Fruit fly (Drosophila melanogaster): ENCODE data around the gene Myc.

The Myc gene

DNA sequence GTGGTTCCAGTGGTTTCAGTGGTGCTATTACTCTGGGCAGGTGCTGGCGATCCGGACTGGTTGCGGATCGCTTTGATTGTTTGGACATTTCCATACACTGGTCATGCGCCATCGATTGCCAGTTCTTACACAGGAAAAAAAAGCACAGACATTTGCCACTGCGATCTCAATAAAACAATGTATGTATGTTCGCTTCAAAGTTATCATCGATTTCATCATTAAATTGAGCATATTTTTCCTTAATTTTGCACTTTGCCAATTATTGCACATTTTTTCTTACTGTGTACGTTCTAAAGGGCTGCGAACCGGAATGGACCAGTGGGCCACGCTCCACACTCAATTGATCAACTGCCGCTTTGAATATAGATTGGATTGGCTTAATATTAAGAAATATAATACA is 9.3 kb upstream of the Myc start:
- peak; percentile 35 for TF ChIP-seq Eip78C (GFP tag)
- 0 out of 3 replicates have a peak, but pooled peaks have one; percentile 44 for TF ChIP-seq eg (GFP tag; IDR thresholded peaks at IDR 0.05)
- no peak for TF ChIP-seq CG8119 (GFP tag; IDR thresholded peaks at IDR 0.05)
- TF ChIP-seq svp (GFP tag): peak; percentile 60
- TF ChIP-seq CG4318 (GFP tag; optimal IDR thresholded peaks at IDR 0.05): no peak
- TF ChIP-seq Sox102F (GFP tag; optimal IDR thresholded peaks at IDR 0.05): no peak
- TF ChIP-seq Hr39 (GFP tag; optimal IDR thresholded peaks at IDR 0.05): peak; percentile 16
- no peak for TF ChIP-seq CG9139 (GFP tag; optimal IDR thresholded peaks at IDR 0.05)
- TF ChIP-seq CG6163 (GFP tag; IDR thresholded peaks at IDR 0.05): 0 out of 3 replicates have a peak, but pooled peaks have one; percentile 41
- TF ChIP-seq topi (GFP tag; optimal IDR thresholded peaks at IDR 0.05): peak; percentile 23
- TF ChIP-seq vri (GFP tag; optimal IDR thresholded peaks at IDR 0.05): peak; percentile 9
- TF ChIP-seq dac (GFP tag; optimal IDR thresholded peaks at IDR 0.05): no peak
- TF ChIP-seq Ets21C (GFP tag; optimal IDR thresholded peaks at IDR 0.05): no peak
- no peak for TF ChIP-seq fd59A (GFP tag; optimal IDR thresholded peaks at IDR 0.05)
- TF ChIP-seq Met (GFP tag; optimal IDR thresholded peaks at IDR 0.05): peak; percentile 21
- TF ChIP-seq CG31627 (GFP tag; optimal IDR thresholded peaks at IDR 0.05): peak; percentile 3
- TF ChIP-seq esn (GFP tag; optimal IDR thresholded peaks at IDR 0.05): peak; percentile 7

- TF ChIP-seq CG16779 (tag; optimal IDR thresholded peaks at IDR 0.05) (no peak), CG7368 (GFP tag; optimal IDR thresholded peaks at IDR 0.05) (no peak), Ets96B (tag; optimal IDR thresholded peaks at IDR 0.05) (no peak), CG8319 (GFP tag; optimal IDR thresholded peaks at IDR 0.05) (no peak), CG8632 (GFP tag; optimal IDR thresholded peaks at IDR 0.05) (no peak), CG11762 (GFP tag; optimal IDR thresholded peaks at IDR 0.05; ENCODE audit: insufficient read depth) (no peak), dsx (GFP tag; optimal IDR thresholded peaks at IDR 0.05; ENCODE audit: poor library complexity, severe bottlenecking) (no peak), CG15336 (GFP tag; IDR thresholded peaks at IDR 0.05) (no peak), CG6163 (GFP tag; IDR thresholded peaks at IDR 0.05) (no peak), CG6792 (GFP tag; optimal IDR thresholded peaks at IDR 0.05) (no peak), cyc (GFP tag; optimal IDR thresholded peaks at IDR 0.05) (no peak), Met (GFP tag; optimal IDR thresholded peaks at IDR 0.05) (no peak), fd59A (GFP tag; optimal IDR thresholded peaks at IDR 0.05) (no peak), Hr38 (GFP tag; optimal IDR thresholded peaks at IDR 0.05) (no peak), CG3919 (GFP tag; optimal IDR thresholded peaks at IDR 0.05) (no peak), CG32006 (GFP tag; optimal IDR thresholded peaks at IDR 0.05) (no peak), Eip93F (GFP tag; optimal IDR thresholded peaks at IDR 0.05) (no peak), eg (GFP tag; IDR thresholded peaks at IDR 0.05) (no peak)
Measured at dm6 chrX:3365586-3365985, 7.4 kb upstream of the Myc start.

- peak; percentile 79 for TF ChIP-seq fkh (GFP tag; optimal IDR thresholded peaks at IDR 0.05)
- TF ChIP-seq eg (GFP tag; IDR thresholded peaks at IDR 0.05): no peak
- no peak for TF ChIP-seq cyc (GFP tag; optimal IDR thresholded peaks at IDR 0.05)
- TF ChIP-seq CG4318 (GFP tag; optimal IDR thresholded peaks at IDR 0.05): no peak
- peak; percentile 12 for TF ChIP-seq Eip78C (GFP tag)
- no peak for TF ChIP-seq achi (GFP tag; optimal IDR thresholded peaks at IDR 0.05)
- TF ChIP-seq CG1621 (tag; optimal IDR thresholded peaks at IDR 0.05): no peak
- TF ChIP-seq CG6854 (GFP tag; optimal IDR thresholded peaks at IDR 0.05): no peak
- TF ChIP-seq Smox (GFP tag; optimal IDR thresholded peaks at IDR 0.05): no peak
Measured at dm6 chrX:3366884-3367669, 5.9 kb upstream of the Myc start.

Measured in whole organism, prepupa.